Fruit fly (Drosophila melanogaster) whole organism, adult: Measurements from ENCODE around the gene sordd2.
A peak's percentile ranks its signal among the peaks of the same experiment; 100 is the strongest.

Experiments used
- CG11617 ChIP-seq: fragments of 200-800 bp; sonication (Bioruptor generic); optimal IDR thresholded peaks from 2 replicates; lab custom pipeline; 2017; ENCODE audit warnings: mild to moderate bottlenecking, missing biosample characterization, missing genetic modification reagents, missing genetic modification characterization
- CG12768 ChIP-seq: fragments of 200-800 bp; sonication (Bioruptor generic); optimal IDR thresholded peaks from 2 replicates; lab custom pipeline; 2017; ENCODE audit warnings: missing biosample characterization, missing genetic modification characterization, mild to moderate bottlenecking, moderate library complexity, missing genetic modification reagents
- CG14711 ChIP-seq: fragments of 200-800 bp; sonication (Bioruptor generic); optimal IDR thresholded peaks from 2 replicates; lab custom pipeline; 2018; ENCODE audit warnings: missing biosample characterization, mild to moderate bottlenecking, missing genetic modification characterization, moderate library complexity
- CG1620 ChIP-seq: fragments of 200-800 bp; sonication (Bioruptor generic); optimal IDR thresholded peaks from 2 replicates; lab custom pipeline; 2016; ENCODE audit warnings: missing biosample characterization, missing genetic modification characterization
- CG33017 ChIP-seq: fragments of 200-800 bp; sonication (Bioruptor generic); optimal IDR thresholded peaks from 2 replicates; lab custom pipeline; 2018; ENCODE audit warnings: missing biosample characterization, mild to moderate bottlenecking, missing genetic modification characterization, moderate library complexity
- CG5204 ChIP-seq: fragments of 200-800 bp; sonication (Bioruptor generic); optimal IDR thresholded peaks from 2 replicates; lab custom pipeline; 2016; ENCODE audit warnings: missing biosample characterization, missing genetic modification characterization
- CG7045 ChIP-seq: fragments of 200-800 bp; sonication (Bioruptor generic); optimal IDR thresholded peaks from 2 replicates; lab custom pipeline; 2017; ENCODE audit warnings: missing biosample characterization, mild to moderate bottlenecking, missing genetic modification characterization
- CG7101 ChIP-seq: fragments of 200-800 bp; sonication (Bioruptor generic); optimal IDR thresholded peaks from 2 replicates; lab custom pipeline; 2018; ENCODE audit warnings: missing biosample characterization, mild to moderate bottlenecking, missing genetic modification characterization, moderate library complexity
- Clk ChIP-seq: fragments of 200-800 bp; sonication (Bioruptor generic); optimal IDR thresholded peaks from 2 replicates; lab custom pipeline; 2017; ENCODE audit warnings: missing biosample characterization, missing genetic modification characterization
- Crg-1 ChIP-seq: fragments of 200-800 bp; sonication (Bioruptor generic); optimal IDR thresholded peaks from 2 replicates; lab custom pipeline; 2016; ENCODE audit warnings: missing biosample characterization, missing genetic modification characterization
- Hr96 ChIP-seq: fragments of 200-800 bp; sonication (Bioruptor generic); optimal IDR thresholded peaks from 2 replicates; lab custom pipeline; 2016; ENCODE audit warnings: missing biosample characterization, missing genetic modification characterization
- Mnt ChIP-seq: fragments of 200-800 bp; sonication (Bioruptor generic); optimal IDR thresholded peaks from 2 replicates; lab custom pipeline; 2016; ENCODE audit warnings: missing biosample characterization, mild to moderate bottlenecking, missing genetic modification characterization
- bab1 ChIP-seq: fragments of 200-800 bp; sonication (Bioruptor generic); optimal IDR thresholded peaks from 3 replicates; lab custom pipeline; 2019; ENCODE audit warnings: missing biosample characterization, mild to moderate bottlenecking, missing genetic modification characterization, moderate library complexity
- cic ChIP-seq: fragments of 200-800 bp; sonication (Bioruptor generic); optimal IDR thresholded peaks from 2 replicates; lab custom pipeline; 2017; ENCODE audit warnings: missing biosample characterization, mild to moderate bottlenecking, missing genetic modification characterization, moderate library complexity
- cnc ChIP-seq, 2 experiments: fragments of >200 bp; optimal IDR thresholded peaks; 2 replicates each; lab custom pipeline; 2017
- kay ChIP-seq: fragments of 200-800 bp; sonication (Bioruptor generic); peaks from one replicate; lab custom pipeline; 2016; ENCODE audit warnings: missing biosample characterization, missing genetic modification characterization, borderline replicate concordance
- ovo ChIP-seq: fragments of 200-800 bp; sonication (Bioruptor generic); optimal IDR thresholded peaks from 2 replicates; lab custom pipeline; 2016; ENCODE audit warnings: missing biosample characterization, missing genetic modification characterization
- pad ChIP-seq: fragments of 200-800 bp; sonication (Bioruptor generic); optimal IDR thresholded peaks from 3 replicates; lab custom pipeline; 2017; ENCODE audit warnings: missing biosample characterization, missing genetic modification characterization, mild to moderate bottlenecking, moderate library complexity, missing genetic modification reagents
- tj ChIP-seq: fragments of 200-800 bp; sonication (Bioruptor generic); optimal IDR thresholded peaks from 3 replicates; lab custom pipeline; 2017; ENCODE audit warnings: missing biosample characterization, mild to moderate bottlenecking, missing genetic modification characterization, moderate library complexity
- toe ChIP-seq: fragments of 200-800 bp; sonication (Bioruptor generic); optimal IDR thresholded peaks from 2 replicates; lab custom pipeline; 2016; ENCODE audit warnings: missing biosample characterization, missing genetic modification characterization

The sordd2 gene

DNA sequence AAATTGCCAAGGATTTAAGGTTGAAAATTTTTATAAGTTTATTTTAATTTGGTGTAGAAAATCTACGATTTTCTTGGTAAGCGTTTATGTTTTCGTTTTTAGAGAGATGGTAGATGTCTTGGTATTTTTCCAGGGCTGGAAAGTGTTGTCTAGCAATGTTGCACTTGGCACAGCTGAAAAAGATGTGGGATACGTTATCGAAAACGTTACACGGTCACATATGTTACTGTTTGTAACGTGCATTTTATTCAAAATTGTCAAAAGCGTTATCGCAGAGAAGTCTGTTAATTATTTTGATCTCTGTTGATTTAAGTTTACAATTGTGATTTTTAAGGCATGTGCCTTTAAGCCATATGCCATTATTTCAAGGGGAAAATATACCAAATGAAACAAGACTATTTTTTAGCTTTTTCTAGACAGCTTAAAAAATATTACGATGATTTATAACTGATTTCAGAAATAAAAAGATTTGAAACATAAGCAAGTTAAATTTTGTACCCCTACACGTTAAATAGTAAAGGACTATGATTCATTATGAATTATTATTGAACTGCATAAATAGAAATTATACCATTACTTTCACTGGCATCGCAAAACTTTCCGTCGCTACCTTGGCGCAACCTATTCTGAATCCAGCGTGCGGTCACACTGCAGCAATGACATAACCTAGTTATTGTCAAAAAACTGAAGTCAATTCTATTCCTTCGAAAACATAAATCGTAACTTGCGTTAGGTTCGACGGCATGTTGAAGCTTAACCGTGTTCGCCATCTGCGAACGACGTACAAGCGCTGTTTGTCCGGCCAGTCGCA, 13.3 kb downstream of the sordd2 start, which contains the start of the genes Paf-AHalpha and mRpS30:
TSS of gene Paf-AHalpha (minus strand) at position 155 of the 811 bp plus-strand sequence.
TSS of gene mRpS30 (plus strand) at position 619 of the 811 bp plus-strand sequence.
- no peak for TF ChIP-seq ovo (GFP tag; lab: Kevin White, UChicago)
- TF ChIP-seq bab1, result peak; percentile 45

DNA sequence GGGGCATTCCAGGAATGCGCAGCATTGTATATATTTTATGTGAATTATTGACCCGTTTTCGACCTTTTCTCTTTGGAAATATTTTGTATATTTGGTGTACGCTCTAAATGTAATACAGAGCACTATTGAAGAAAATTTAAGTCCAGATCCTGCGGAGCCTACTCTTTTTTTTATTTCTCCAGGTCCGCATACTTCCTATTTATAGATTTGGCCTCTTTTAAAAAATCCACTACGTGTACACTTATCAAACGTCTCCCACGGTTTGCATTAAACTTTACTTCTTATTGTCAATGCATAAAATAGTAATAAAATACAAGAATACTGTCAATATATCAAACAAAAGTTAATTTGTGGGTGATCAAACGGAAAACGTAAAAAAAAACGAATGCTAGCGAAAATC, 15.4 kb downstream of the sordd2 start, which contains the start of gene Efhc1.1:
TSS of gene Efhc1.1 (minus strand) at position 101 of the 400 bp plus-strand sequence.
- TF ChIP-seq pad (no peak), CG5204 (no peak), toe (GFP tag; lab: Kevin White, UChicago) (no peak), CG1620 (no peak), Clk (GFP tag; lab: Kevin White, UChicago) (no peak), kay (GFP tag; lab: Kevin White, UChicago) (no peak), bab1 (no peak), Mnt (no peak), CG7101 (tag; lab: Kevin White, UChicago) (no peak), Crg-1 (GFP tag; lab: Kevin White, UChicago) (no peak), CG33017 (tag; lab: Kevin White, UChicago) (no peak), CG14711 (tag; lab: Kevin White, UChicago) (no peak), tj (GFP tag; lab: Kevin White, UChicago) (no peak), ovo (GFP tag; lab: Kevin White, UChicago) (no peak), CG11617 (no peak), CG7045 (GFP tag; lab: Kevin White, UChicago) (no peak)

DNA sequence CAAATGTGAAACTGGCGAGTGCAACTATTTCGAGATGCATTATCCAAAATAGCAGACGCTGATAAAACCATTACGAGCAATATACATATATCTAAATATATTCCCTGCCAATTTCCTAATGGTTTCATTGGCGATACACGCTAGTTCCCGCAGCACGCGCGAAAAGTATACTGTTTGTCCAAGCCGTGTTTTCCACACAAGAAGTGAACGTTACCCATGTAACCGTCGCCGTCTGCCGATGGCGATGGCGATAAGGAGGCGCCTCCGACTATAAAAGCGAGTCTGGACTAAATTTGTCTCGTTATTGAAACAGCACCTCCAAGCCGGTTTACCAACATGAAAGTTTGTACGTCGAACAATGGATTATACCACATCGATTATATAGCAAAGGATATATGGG, 20.1 kb downstream of the sordd2 start, which contains the start of gene CG43673:
TSS of gene CG43673 (plus strand) at position 301 of the 400 bp plus-strand sequence.
- no peak for TF ChIP-seq Hr96 (GFP tag; lab: Kevin White, UChicago)
- no peak for TF ChIP-seq toe (GFP tag; lab: Kevin White, UChicago)
- no peak for TF ChIP-seq CG12768 (GFP tag; lab: Kevin White, UChicago)
- TF ChIP-seq Mnt, result no peak
- no peak for TF ChIP-seq bab1
- no peak for TF ChIP-seq CG1620
- TF ChIP-seq Clk (GFP tag; lab: Kevin White, UChicago), result no peak
- TF ChIP-seq CG33017 (tag; lab: Kevin White, UChicago), result no peak
- TF ChIP-seq CG7045 (GFP tag; lab: Kevin White, UChicago), result no peak
- TF ChIP-seq pad, result no peak
- TF ChIP-seq CG11617, result no peak
- no peak for TF ChIP-seq kay (GFP tag; lab: Kevin White, UChicago)
- no peak for TF ChIP-seq tj (GFP tag; lab: Kevin White, UChicago)
- TF ChIP-seq cic, result no peak
- TF ChIP-seq CG7101 (tag; lab: Kevin White, UChicago), result no peak
- TF ChIP-seq Crg-1 (GFP tag; lab: Kevin White, UChicago), result no peak

DNA sequence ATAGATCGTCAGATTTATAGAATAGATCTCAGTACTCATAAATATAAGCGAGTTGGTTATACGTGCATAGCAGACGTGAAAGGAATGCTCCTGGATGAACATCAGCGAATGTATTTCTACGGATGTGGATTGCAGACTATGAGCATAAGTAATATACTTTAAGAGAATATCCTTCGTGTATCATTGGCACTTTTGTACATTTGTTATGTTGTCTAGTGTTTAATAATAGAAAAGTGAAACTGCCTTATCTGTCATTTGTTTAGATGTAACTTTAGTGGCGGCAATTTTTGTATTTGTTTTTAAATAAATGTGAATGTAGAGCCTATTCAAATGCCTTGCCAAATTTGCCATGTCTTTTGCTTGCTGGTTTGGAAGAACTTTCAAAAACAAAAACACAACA, 26.3 kb downstream of the sordd2 start, which contains the start of gene CG43672:
TSS of gene CG43672 (plus strand) at position 301 of the 400 bp plus-strand sequence.
- TF ChIP-seq cic (no peak), toe (GFP tag; lab: Kevin White, UChicago) (no peak), Hr96 (GFP tag; lab: Kevin White, UChicago) (no peak), CG12768 (GFP tag; lab: Kevin White, UChicago) (no peak), Crg-1 (GFP tag; lab: Kevin White, UChicago) (no peak), tj (GFP tag; lab: Kevin White, UChicago) (no peak), CG1620 (no peak), bab1 (no peak), cnc (optimal IDR thresholded peaks at IDR 0.05; lab: Kevin White, UChicago) (no peak), ovo (GFP tag; lab: Kevin White, UChicago) (no peak), Clk (GFP tag; lab: Kevin White, UChicago) (no peak), CG11617 (no peak)

DNA sequence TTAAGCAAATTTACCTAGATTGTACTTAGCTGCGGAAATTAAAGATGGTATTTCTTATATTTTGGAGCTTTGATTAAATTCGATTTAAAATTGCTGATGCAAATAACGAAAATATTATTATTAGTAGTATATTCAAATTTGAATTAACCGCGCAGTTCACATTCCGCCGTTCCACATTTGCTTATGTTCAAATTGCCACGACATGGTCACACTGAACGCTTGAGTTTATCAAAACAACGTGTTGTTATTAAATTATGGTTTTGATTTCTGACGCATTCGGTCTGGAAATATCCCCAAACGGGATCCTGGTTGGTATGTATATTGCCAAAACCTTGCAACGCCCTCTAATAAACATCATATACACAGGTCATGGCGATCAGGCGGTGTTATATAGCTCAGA, 29.5 kb downstream of the sordd2 start, which contains the start of gene CG33172:
TSS of gene CG33172 (plus strand) at position 208 of the 400 bp plus-strand sequence.
- TF ChIP-seq Hr96 (GFP tag; lab: Kevin White, UChicago) (no peak), CG14711 (tag; lab: Kevin White, UChicago) (no peak), CG12768 (GFP tag; lab: Kevin White, UChicago) (no peak), CG7045 (GFP tag; lab: Kevin White, UChicago) (no peak), pad (no peak), cnc (optimal IDR thresholded peaks at IDR 0.05; lab: Kevin White, UChicago) (no peak), Crg-1 (GFP tag; lab: Kevin White, UChicago) (no peak)

DNA sequence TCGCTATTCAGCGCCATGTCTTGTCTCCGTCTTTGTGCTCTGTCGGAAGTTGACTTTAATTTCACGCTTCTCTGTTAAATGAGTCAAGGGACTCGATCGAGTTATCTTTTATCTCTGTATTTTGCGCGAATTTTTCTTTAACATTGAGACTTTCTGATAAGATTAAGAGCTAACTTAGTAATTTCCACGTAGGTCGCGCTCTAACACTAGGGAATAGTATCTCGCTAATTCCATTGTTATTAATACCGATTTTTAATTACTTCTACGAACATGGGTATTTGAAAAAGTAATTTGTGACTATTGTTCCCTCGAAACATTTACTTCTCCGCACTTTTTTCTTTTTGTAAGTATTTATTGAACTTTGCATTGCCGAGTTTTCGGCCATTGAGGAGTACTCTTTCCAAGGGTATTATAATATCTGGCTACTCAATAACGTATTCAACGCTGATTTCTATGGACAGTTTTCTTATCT, 32.5 kb downstream of the sordd2 start, which contains the start of gene CG8952:
TSS of gene CG8952 (minus strand) at position 51 of the 472 bp plus-strand sequence.
- no peak for TF ChIP-seq CG11617
- TF ChIP-seq CG33017 (tag; lab: Kevin White, UChicago), result no peak
- TF ChIP-seq bab1, result no peak
- peak; percentile 50 for TF ChIP-seq kay (GFP tag; lab: Kevin White, UChicago)
